Worm (Caenorhabditis elegans) whole organism, late embryonic: ENCODE measurements around the gene cest-7.

Experiments used
- ceh-14 ChIP-seq: sonication (generic microtip); optimal IDR thresholded peaks from 2 replicates; lab custom pipeline; 2016; ENCODE audit warnings: missing genotype, missing genetic modification characterization, missing compliant biosample characterization
- ceh-22 ChIP-seq: sonication (generic microtip); optimal IDR thresholded peaks from 2 replicates; lab custom pipeline; 2017; ENCODE audit warnings: missing biosample characterization, missing genetic modification characterization
- ceh-45 ChIP-seq: fragments of 200-800 bp; sonication (Bioruptor generic); IDR thresholded peaks from 2 replicates; pipeline ENCODE4 v1.3.6; 2022; ENCODE audit warnings: missing genetic modification reagents, missing genetic modification characterization, missing compliant biosample characterization
- fax-1 ChIP-seq: sonication (generic microtip); optimal IDR thresholded peaks from 2 replicates; lab custom pipeline; 2016; ENCODE audit warnings: missing genotype, missing genetic modification characterization, missing compliant biosample characterization
- pag-3 ChIP-seq: sonication (generic microtip); optimal IDR thresholded peaks from 2 replicates; lab custom pipeline; 2016; ENCODE audit warnings: missing compliant biosample characterization, missing genetic modification characterization, borderline replicate concordance
- pha-4 ChIP-seq: fragments of 150-350 bp; optimal IDR thresholded peaks from 2 replicates; lab custom pipeline; 2018; ENCODE audit warnings: missing biosample characterization, missing genetic modification reagents, missing genetic modification characterization
- pqm-1 ChIP-seq: sonication (generic microtip); optimal IDR thresholded peaks from 2 replicates; lab custom pipeline; 2016; ENCODE audit warnings: missing genetic modification characterization, missing compliant biosample characterization
- unc-86 ChIP-seq: sonication (generic microtip); optimal IDR thresholded peaks from 2 replicates; lab custom pipeline; 2016; ENCODE audit warnings: missing genetic modification characterization, missing compliant biosample characterization

DNA sequence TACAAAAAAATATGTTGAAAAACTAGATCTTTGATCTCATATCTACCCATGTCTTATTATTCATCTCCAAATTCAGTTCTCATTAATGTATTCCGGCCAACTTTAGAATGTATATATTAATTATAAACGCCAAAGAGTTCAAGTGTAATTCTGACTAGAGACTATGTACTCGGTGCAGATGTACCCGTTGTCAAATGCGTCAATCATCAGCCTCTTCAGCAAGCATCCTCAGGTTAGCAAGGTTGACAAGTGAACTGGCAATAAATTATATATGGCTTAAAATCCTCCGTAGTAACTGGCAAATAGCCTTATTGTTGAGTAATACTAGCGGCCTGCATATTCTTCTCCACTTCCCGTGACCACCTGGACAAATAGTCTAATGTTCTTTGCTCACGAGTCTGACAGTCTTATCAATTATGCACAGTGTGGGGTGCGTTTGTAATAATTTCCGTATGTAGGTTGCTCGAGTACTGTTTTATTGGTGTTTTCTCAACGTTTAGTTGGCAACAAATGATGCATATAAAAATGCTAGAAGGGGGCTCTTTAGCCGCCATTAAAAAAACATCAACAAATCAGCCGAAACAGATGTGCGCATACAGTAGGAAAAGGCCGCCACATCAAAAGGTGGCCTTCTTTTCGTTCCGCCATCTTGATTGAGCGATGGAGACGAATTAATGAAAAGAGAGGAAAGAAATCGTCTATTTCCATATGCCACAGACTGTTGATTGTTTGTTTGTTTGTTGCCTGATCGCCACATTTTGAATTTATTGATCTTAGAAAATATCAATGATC lies 41.3 kb upstream of the cest-7 start:
- no peak for TF ChIP-seq pag-3
- TF ChIP-seq pqm-1: no peak
- TF ChIP-seq fax-1 (tag; lab: Kevin White, UChicago): no peak
- no peak for TF ChIP-seq ceh-22 (tag; lab: Kevin White, UChicago)
- no peak for TF ChIP-seq pha-4
- TF ChIP-seq ceh-14: no peak
- no peak for TF ChIP-seq unc-86 (tag; lab: Kevin White, UChicago)
- no peak for TF ChIP-seq ceh-45 (GFP tag; lab: Robert Waterston, UW)
